Worm (Caenorhabditis elegans): Measurements from ENCODE around the gene T15H9.5.

ce11 chrII:9617039-9617901 is 6.0 kb upstream of the T15H9.5 start, which contains the start of gene hal-3:
- TF ChIP-seq ceh-30 (tag; optimal IDR thresholded peaks at IDR 0.05) (no peak), nhr-11 (tag; optimal IDR thresholded peaks at IDR 0.05) (no peak), ceh-19 (GFP tag; optimal IDR thresholded peaks at IDR 0.05) (no peak), tbx-2 (tag; optimal IDR thresholded peaks at IDR 0.05) (no peak)
